Fruit fly (Drosophila melanogaster) S2 (cell line): ENCODE results near the gene CG16713.

Experiments
- CG8478 ChIP-seq: fragments of >200 bp; optimal IDR thresholded peaks from 2 replicates; lab custom pipeline; 2018
- CTCF ChIP-seq, 2 experiments: fragments of >200 bp; optimal IDR thresholded peaks; 2 replicates each; lab custom pipeline; 2018

Gene CG16713

DNA sequence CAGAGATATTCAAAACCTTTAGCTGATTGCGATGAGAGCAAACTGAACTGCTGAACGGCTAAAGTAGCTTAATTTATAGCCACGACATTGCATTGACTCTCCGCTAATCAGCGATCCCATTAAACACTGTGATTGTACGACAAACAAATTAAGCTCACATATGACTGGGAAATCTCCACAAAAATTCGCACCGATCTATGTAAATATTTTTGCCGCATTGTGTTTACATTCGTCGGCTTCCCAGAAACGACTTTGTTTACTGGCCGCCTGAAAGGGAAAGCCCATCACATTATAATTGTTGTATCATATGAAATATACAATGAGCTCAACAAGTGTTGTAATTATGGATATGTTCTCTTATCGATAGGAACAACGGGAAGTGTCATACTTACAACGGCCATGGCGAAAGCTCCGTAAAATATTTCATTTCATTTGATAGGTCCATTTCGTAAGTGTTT lies at the start of gene CG16713:
Gene CG16713 (minus strand): TSS at position 51 of the 458 bp plus-strand sequence.
- TF ChIP-seq CG8478 (lab: Kevin White, UChicago) (no peak), CTCF (optimal IDR thresholded peaks at IDR 0.05; lab: Kevin White, UChicago) (no peak)

DNA sequence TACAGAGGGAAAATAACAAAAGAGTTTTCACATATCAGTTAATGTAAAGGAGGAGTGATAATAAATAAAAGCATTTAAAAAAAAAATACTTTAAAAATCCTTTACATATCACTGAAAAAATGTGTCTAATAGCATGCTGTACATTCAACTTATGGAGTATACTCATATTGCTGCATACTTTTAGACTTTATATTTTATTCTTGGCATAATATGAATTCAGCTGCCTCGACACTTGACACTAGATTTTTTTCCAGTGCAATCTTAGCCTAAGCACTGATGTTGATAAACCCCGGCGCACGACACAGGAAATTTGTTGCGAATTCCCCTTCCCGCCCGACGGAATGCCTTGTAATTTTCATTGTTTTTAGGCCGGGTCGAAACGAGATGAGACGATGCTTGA lies 45.2 kb upstream of the CG16713 start:
- no peak for TF ChIP-seq CG8478 (lab: Kevin White, UChicago)
- TF ChIP-seq CTCF (optimal IDR thresholded peaks at IDR 0.05; lab: Kevin White, UChicago) = no peak

DNA sequence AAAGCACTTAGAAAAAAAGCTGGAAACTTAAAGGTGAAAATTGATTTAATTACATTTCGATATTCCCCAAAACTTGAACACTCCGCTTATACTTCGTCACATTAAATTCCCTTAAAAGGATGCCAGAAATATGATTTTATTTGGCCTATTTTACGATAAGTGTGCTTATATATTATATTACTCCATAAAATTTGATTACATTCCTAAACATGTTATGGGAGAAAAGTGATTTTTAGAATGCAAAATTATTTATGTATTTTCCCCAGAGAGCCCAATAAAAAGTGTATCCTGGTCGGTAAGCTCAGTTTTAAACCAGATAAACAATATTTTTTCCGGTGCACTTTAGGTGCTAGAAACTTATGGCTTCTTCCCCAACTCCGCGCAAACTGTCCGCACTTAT lies 42.5 kb upstream of the CG16713 start:
- TF ChIP-seq CG8478 (lab: Kevin White, UChicago) = no peak
- no peak for TF ChIP-seq CTCF (optimal IDR thresholded peaks at IDR 0.05; lab: Kevin White, UChicago)

DNA sequence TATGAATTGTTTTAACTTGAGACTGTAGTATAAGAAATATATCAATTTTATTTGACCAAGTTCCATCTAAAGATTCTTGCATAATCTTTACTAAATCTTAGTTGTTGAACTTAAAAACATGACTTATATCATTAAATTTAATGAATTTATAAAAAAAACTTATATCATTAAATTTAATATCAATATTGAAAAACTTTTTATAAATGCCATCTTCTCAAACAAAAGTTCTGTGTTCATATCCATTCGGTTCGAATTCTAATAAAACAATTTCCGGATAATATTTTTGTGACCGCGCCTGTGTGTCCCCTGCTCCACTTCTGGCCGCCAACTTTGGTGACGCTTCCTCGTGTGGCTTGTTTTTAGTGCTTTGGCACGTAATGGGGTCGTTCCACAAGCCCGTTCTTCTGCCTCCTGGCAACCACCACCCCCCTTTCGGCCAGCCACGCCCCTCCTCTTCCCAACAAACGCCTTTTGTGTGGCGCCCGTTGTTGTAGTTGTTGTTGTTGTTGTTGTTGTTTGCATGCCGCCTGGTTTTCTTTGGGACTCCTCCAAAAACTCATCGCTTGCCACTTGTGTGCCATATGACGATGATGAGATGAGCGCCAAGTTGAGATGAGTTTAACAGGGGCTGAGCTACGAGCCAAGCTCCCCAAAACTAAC lies 41.9 kb upstream of the CG16713 start:
- no peak for TF ChIP-seq CG8478 (lab: Kevin White, UChicago)
- TF ChIP-seq CTCF (optimal IDR thresholded peaks at IDR 0.05; lab: Kevin White, UChicago) = no peak

DNA sequence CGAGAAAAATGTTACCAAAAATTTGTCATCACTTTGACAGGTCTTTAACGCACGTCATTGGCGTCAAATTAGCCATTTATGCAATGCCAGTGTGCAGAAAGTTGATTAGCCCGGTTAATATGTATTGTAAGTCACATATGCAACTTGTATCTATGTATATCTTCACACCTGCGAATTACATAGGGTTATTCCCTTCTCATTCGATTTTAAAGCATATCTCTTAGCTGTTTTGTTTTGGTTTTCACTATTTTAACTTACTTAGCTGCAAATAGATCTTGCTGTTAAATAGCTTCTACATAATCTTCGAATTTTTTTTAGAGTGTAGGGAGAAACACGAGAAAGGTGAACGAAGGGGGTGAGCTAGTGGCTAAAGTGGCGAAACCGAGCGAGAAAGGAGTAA lies 35.8 kb upstream of the CG16713 start:
- TF ChIP-seq CTCF (optimal IDR thresholded peaks at IDR 0.05; lab: Kevin White, UChicago) = no peak
- TF ChIP-seq CG8478 (lab: Kevin White, UChicago) = no peak

DNA sequence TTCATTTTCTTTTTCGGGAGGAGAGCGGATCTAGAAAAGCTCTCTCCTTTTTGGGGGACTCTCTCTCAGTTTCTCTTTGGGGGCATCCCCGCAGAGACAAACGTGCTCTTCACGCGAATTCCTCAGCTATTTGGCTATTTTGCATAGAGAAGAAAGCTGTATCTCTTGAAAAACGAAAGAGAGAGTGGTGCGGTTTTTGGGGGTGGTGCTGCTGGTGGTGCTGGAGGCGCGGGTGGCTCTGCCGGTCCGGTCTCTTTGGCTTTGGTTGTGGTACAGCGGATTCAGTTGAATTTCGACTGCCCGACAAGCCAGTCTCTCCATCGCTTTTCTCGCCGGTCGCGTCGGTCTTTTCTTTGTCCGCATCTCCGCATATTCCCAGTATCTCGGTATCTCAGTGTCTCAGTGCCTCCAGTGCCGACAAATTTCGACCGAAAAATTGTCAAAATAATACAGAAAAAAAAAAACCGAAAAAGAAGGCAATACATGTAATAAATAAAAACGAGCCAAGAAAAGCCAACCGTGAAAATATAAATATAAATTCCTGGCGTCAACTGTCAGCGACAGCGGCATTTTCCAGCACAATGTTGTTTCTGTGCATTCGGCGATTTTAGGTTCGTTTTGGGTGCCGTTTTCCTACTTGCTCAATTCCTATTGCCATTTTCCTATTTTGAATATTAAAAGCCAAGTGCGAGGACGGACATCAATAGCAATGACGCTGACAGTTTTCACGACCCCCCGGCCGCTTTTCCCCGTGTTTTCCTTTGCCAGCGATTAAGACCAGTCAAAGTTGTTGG lies 35.2 kb upstream of the CG16713 start, which contains the start of gene CG10019:
Gene CG10019 (plus strand): TSS at position 285 of the 794 bp plus-strand sequence.
- TF ChIP-seq CTCF (optimal IDR thresholded peaks at IDR 0.05; lab: Kevin White, UChicago) (no peak), CG8478 (lab: Kevin White, UChicago) (no peak)

DNA sequence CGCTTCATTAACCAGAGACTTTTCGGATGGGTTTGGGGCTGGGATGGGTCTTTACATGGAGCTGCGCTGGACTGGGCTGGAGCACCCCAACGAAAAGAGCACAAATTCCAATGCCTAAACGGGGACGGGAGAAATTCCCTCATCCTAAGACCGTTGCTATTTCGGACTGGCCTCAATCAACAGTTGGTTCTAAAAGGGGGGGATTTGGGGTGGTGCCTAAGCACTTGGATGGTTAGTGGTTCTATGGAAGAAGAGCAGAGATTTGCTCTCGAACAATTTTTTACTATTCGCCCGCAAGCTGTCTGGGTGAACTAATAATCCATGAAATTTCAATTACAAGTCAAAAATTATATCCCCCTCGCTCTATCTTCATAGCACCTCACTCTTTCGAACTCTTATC lies 34.4 kb upstream of the CG16713 start:
- TF ChIP-seq CG8478 (lab: Kevin White, UChicago) (no peak), CTCF (optimal IDR thresholded peaks at IDR 0.05; lab: Kevin White, UChicago) (no peak)

DNA sequence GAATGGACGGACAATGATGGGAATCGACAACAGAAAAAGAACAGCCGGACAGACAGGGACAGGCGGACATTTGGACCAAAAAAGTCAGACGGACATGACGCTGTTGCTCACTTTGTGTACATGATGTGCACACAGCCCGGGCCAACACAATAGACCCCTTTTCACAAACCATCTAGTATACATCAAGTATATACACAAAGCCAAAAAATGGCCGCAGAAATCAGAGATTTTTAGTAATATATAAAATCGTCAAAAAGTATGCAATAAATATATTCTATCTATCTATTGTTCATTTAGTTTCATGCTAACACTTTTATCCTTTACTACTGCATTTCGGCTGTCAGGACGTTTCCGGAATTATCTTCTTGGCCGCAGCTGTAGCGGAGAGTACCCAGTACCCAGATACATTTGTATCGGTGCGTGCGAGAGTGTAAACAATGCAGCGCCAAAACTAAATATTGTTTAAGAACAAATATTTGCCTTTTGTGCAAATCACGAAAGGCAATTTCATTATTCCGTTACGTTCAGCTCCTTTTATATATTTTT lies 24.3 kb upstream of the CG16713 start:
- no peak for TF ChIP-seq CTCF (optimal IDR thresholded peaks at IDR 0.05; lab: Kevin White, UChicago)
- no peak for TF ChIP-seq CG8478 (lab: Kevin White, UChicago)

DNA sequence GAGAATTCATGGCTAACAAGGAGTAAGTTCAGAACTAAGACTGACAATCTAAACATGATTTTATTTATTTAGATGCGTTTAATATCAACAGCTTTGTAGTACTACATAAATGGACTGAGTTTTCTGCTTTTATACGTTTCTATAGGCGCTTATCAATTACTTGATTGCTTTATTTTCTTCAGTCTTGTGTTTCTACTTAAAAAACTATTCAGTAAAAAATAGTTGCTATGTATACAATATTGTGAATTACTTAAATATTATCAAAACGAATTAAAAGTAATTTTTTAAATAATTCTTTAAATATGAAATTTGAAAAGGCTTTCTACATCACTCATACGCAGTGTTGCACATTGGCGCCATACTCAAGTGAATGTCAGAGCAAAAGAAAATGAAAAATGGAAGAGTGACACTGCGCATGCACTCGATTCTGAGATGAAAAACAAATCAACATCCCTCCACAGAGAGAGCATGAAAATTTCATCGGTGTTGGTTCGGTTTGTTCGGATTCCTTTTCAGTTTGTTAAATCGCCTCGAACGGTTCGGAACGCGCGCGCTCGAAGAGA lies 22.5 kb upstream of the CG16713 start, which contains the start of the genes lectin-24A and Shaw:
Gene lectin-24A (minus strand): TSS at position 101 of the 563 bp plus-strand sequence.
Gene Shaw (plus strand): TSS at position 513 of the 563 bp plus-strand sequence.
- TF ChIP-seq CTCF (optimal IDR thresholded peaks at IDR 0.05; lab: Kevin White, UChicago) (no peak), CG8478 (lab: Kevin White, UChicago) (no peak)

DNA sequence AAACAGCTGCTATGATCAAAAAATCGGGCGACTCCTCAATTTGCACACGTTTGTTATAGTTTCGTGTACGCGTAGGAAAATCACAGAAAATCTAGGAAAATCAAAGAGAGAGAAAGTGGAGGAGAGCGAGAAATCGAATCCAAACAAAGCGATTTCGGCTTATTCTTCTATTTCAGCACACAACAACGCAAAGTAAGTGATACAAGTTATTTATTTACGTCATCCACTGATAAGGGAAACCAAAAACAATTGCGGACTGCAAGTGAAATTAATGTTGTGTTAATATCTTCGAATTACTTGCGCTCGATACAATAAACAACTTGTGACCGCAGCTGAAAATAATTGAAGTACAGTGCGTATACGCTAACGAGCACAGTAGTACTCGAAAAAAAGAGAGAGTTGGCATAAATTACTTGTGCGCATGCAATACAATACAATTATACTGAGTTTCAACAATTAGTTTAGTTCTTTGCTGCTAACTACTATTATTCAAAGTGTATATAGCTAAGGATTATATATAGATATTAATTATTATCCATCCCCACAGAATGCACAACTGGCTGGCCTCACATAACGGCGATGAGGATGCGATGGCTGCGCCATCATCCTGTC lies 18.4 kb upstream of the CG16713 start:
- no peak for TF ChIP-seq CG8478 (lab: Kevin White, UChicago)
- no peak for TF ChIP-seq CTCF (optimal IDR thresholded peaks at IDR 0.05; lab: Kevin White, UChicago)

DNA sequence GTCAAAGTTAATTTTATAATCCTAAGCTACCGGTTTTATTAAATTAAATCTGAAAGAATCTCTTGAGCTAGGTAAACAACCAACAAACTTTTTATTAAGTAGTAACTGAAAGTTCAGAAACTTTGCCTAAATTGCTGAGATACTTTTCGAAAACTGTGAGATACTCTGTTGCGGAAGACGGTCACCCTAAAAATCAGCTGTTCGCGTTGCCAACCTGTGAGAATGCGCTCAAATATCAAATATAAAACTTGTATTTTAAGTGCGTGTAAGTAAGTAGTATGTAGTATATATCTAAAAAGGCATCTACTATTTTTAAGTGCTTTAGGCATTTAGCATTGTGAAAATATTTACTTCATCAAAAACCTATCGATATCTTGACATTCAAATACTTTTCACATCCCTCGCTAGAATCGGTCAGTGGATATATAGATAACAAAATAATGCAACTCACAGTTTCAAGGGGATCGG lies 17.8 kb upstream of the CG16713 start, which contains the start of the genes CG31955 and CG2818:
Gene CG31955 (minus strand): TSS at position 157 of the 468 bp plus-strand sequence.
Gene CG2818 (plus strand): TSS at position 412 of the 468 bp plus-strand sequence.
- TF ChIP-seq CG8478 (lab: Kevin White, UChicago) (no peak), CTCF (optimal IDR thresholded peaks at IDR 0.05; lab: Kevin White, UChicago) (no peak)

DNA sequence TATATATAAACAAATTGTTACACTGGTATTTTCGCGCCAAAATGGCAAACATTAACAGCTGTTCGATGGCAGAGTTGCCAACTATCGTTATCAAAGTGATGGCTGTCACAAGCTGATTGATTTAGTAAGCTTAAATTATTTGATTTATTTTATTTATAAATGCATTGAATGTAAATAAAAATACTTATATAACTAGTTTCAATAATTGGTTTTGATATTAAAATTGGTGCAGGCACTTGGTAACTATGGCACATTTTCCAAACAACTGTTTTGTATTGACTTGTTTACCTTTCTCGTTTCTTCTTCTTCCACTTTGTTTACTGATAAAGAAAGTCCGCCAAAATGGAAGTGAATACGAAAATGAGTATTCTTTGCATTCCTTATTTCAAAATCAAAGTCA lies 16.5 kb upstream of the CG16713 start, which contains the start of gene cutlet:
Gene cutlet (minus strand): TSS at position 84 of the 400 bp plus-strand sequence.
- TF ChIP-seq CTCF (optimal IDR thresholded peaks at IDR 0.05; lab: Kevin White, UChicago) (no peak), CG8478 (lab: Kevin White, UChicago) (no peak)

DNA sequence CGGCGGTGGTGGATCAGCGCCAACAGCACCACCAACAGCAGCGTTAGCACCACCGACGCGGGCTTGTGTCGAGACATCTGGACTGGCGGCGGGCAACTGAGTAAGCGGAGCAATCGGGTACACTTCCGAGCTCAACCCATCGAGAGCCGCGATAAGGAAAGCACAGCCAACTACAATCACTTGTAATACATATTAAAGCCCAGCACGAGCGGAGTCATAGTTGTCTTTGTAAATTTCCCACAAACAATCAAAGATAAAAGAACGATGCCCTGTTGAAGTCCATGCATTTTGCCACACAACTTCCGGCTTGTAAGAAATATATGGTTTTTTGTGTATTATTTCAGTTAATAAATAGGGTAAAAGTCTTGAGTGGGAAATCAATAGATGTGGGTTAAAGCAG lies 11.8 kb upstream of the CG16713 start, which contains the start of gene CG31777:
Gene CG31777 (minus strand): TSS at position 101 of the 400 bp plus-strand sequence.
- TF ChIP-seq CG8478 (lab: Kevin White, UChicago) = no peak
- no peak for TF ChIP-seq CTCF (optimal IDR thresholded peaks at IDR 0.05; lab: Kevin White, UChicago)
